Fruit fly (Drosophila melanogaster): ENCODE results near the gene CG31668.

Gene CG31668

dm6 chr2L:2185373-2185772 is 20.6 kb downstream of the CG31668 start:
- TF ChIP-seq eyg (GFP tag; optimal IDR thresholded peaks at IDR 0.05) (no peak), sens (GFP tag) (peak; percentile 36)

- TF ChIP-seq Deaf1 (tag; optimal IDR thresholded peaks at IDR 0.05): no peak
- no peak for TF ChIP-seq CG9437 (GFP tag; optimal IDR thresholded peaks at IDR 0.05)
- TF ChIP-seq Ets65A (GFP tag): peak; percentile 22
- peak; percentile 59; the same call in 1 of the 2 replicates for TF ChIP-seq Drgx (GFP tag; IDR thresholded peaks at IDR 0.05)
These were observed 21.3 kb downstream of the CG31668 start for dm6 chr2L:2184659-2185058.

DNA sequence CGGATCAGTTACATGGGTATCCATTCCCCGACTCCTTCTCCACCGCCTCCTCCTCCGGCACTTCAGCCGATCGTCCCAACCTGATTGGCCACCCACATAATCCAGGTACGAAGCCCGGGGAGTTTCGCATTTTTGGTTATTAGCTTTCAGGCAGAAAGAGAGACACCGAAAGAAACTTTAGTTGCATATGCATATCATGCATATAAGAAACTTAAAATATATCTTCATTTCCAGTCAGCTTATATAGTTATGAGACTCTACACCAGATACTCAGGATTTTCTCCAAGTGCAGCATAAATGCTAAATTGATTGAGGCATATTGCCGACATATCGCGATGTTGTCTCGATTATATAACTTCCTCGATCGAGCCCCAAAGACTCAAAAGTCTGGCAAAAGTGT is 21.8 kb downstream of the CG31668 start:
- no peak for TF ChIP-seq CG30020 (tag; optimal IDR thresholded peaks at IDR 0.05)
- no peak for TF ChIP-seq Mes4 (GFP tag; optimal IDR thresholded peaks at IDR 0.05)
- TF ChIP-seq Pdp1 (GFP tag; optimal IDR thresholded peaks at IDR 0.05): peak in 1 of 2 experiments; percentile 86
- no peak for TF ChIP-seq CG14965 (GFP tag; optimal IDR thresholded peaks at IDR 0.05; ENCODE audit: borderline replicate concordance)
- TF ChIP-seq CG11456 (GFP tag; IDR thresholded peaks at IDR 0.05): 0 out of 3 replicates have a peak, but pooled peaks have one; percentile 11
- TF ChIP-seq CG12236 (GFP tag; optimal IDR thresholded peaks at IDR 0.05): no peak
- TF ChIP-seq Scr (GFP tag; IDR thresholded peaks at IDR 0.05; ENCODE audit: partially characterized antibody): no peak
- no peak for TF ChIP-seq CG7928 (GFP tag; optimal IDR thresholded peaks at IDR 0.05)
- TF ChIP-seq dimm (GFP tag; IDR thresholded peaks at IDR 0.05): no peak
- TF ChIP-seq Drgx (GFP tag; IDR thresholded peaks at IDR 0.05): peak; percentile 16; the same call in 1 of the 2 replicates
- TF ChIP-seq D19B (GFP tag; optimal IDR thresholded peaks at IDR 0.05): no peak
- TF ChIP-seq sens (GFP tag): peak; percentile 61

DNA sequence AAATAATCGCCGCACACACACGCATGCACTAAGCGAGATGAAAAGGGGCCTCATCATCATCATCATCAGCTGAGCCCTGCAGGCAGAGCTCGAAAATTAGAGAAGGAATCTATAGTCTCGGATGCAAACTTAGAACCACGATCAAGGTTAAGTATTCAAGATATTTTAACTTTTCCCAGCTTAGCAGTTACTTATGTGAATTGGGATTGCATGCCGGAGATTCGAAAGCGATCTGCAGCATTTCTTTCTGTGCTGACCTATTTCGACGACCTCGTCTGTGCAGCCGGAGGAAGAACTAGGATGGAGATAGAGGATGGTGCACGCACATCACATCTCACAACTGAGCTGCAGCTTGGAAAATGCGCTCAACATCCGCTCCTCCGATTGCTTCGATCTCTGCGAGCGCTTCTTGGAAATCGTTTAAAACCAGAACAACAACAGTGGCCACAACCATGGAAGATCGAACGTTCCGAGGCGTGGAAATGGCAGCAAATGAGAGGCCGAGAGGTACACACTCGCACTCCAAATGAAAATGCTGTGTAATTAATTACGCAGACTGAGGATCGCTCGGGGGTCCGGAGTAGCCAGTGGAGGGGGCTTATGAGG is 23.1 kb downstream of the CG31668 start:
- no peak for TF ChIP-seq CG6683 (GFP tag; optimal IDR thresholded peaks at IDR 0.05)
- peak; percentile 21 for TF ChIP-seq CG30403 (GFP tag; optimal IDR thresholded peaks at IDR 0.05)
- no peak for TF ChIP-seq CG12744 (GFP tag; optimal IDR thresholded peaks at IDR 0.05)
- no peak for TF ChIP-seq ab (GFP tag; optimal IDR thresholded peaks at IDR 0.05)
- no peak for TF ChIP-seq Sox100B (GFP tag; optimal IDR thresholded peaks at IDR 0.05)
- TF ChIP-seq CG18011 (GFP tag; optimal IDR thresholded peaks at IDR 0.05): no peak
- peak; percentile 66 for TF ChIP-seq Awh (GFP tag; IDR thresholded peaks at IDR 0.05)
- TF ChIP-seq CG17568 (GFP tag; optimal IDR thresholded peaks at IDR 0.05): peak; percentile 40
- no peak for TF ChIP-seq ftz-f1 (GFP tag; optimal IDR thresholded peaks at IDR 0.05)
- no peak for TF ChIP-seq CG2120 (GFP tag; optimal IDR thresholded peaks at IDR 0.05)
- no peak for TF ChIP-seq Aef1 (GFP tag; IDR thresholded peaks at IDR 0.05)
- TF ChIP-seq lola (GFP tag; optimal IDR thresholded peaks at IDR 0.05): peak in 1 of 3 experiments; percentile 92
- peak; percentile 73 for TF ChIP-seq Atf3 (GFP tag; optimal IDR thresholded peaks at IDR 0.05)
- peak; percentile 66 for TF ChIP-seq Antp (GFP tag; optimal IDR thresholded peaks at IDR 0.05)
- TF ChIP-seq CG31224 (GFP tag; IDR thresholded peaks at IDR 0.05): no peak
- peak; percentile 36 for TF ChIP-seq jing (GFP tag; optimal IDR thresholded peaks at IDR 0.05)
- peak; percentile 44; the same call in 1 of the 2 replicates for TF ChIP-seq CG4730 (GFP tag; IDR thresholded peaks at IDR 0.05)
- peak; percentile 72; the same call in 2 of the 3 replicates for TF ChIP-seq Optix (GFP tag; IDR thresholded peaks at IDR 0.05)
- no peak for TF ChIP-seq disco-r (GFP tag; optimal IDR thresholded peaks at IDR 0.05)
- TF ChIP-seq CG9437 (GFP tag; optimal IDR thresholded peaks at IDR 0.05): no peak
- TF ChIP-seq CG13775 (GFP tag; optimal IDR thresholded peaks at IDR 0.05): peak; percentile 72
- peak; percentile 92 for TF ChIP-seq CG4404 (GFP tag; IDR thresholded peaks at IDR 0.05)
- no peak for TF ChIP-seq odd (GFP tag; optimal IDR thresholded peaks at IDR 0.05)
- peak; percentile 65 for TF ChIP-seq Camta (GFP tag; optimal IDR thresholded peaks at IDR 0.05)
- no peak for TF ChIP-seq CG17912 (GFP tag; optimal IDR thresholded peaks at IDR 0.05)
- TF ChIP-seq sisA (GFP tag; IDR thresholded peaks at IDR 0.05): peak; percentile 59
- peak; percentile 62 for TF ChIP-seq CG1233 (GFP tag; optimal IDR thresholded peaks at IDR 0.05)
- TF ChIP-seq yki (optimal IDR thresholded peaks at IDR 0.05): no peak
- no peak for TF ChIP-seq gcm2 (GFP tag; optimal IDR thresholded peaks at IDR 0.05)
- TF ChIP-seq dmrt99B (tag; optimal IDR thresholded peaks at IDR 0.05): no peak
- peak; percentile 75 for TF ChIP-seq jumu (GFP tag; optimal IDR thresholded peaks at IDR 0.05)
